Fruit fly (Drosophila melanogaster) whole organism: ENCODE results near the gene CG14269.

Experiments
- CG8478 ChIP-seq: fragments of >200 bp; optimal IDR thresholded peaks from 2 replicates; lab custom pipeline; 2018; ENCODE audit warnings: inconsistent platforms
- Dll ChIP-seq: fragments of >200 bp; optimal IDR thresholded peaks from 2 replicates; lab custom pipeline; 2017

dm6 chrX:3427614-3427965, 8.0 kb downstream of the CG14269 start:
- no peak for TF ChIP-seq CG8478
- no peak for TF ChIP-seq Dll (lab: Kevin White, UChicago)
